Fruit fly (Drosophila melanogaster): Measurements from ENCODE around the gene Sras.
A peak's percentile ranks its signal among the peaks of the same experiment; 100 is the strongest.

Sras gene

dm6 chr3L:5611732-5612250 lies 48.2 kb downstream of the Sras start (continued):
- no peak for TF ChIP-seq Dif (GFP tag; optimal IDR thresholded peaks at IDR 0.05; ENCODE audit: partially characterized antibody)
- TF ChIP-seq GATAd (GFP tag; optimal IDR thresholded peaks at IDR 0.05): peak; percentile 21
- TF ChIP-seq dsf (GFP tag; optimal IDR thresholded peaks at IDR 0.05; ENCODE audit: borderline replicate concordance): peak; percentile 18
- TF ChIP-seq h (GFP tag; optimal IDR thresholded peaks at IDR 0.05): peak; percentile 91
- TF ChIP-seq jim (GFP tag; optimal IDR thresholded peaks at IDR 0.05): no peak
- TF ChIP-seq foxo (GFP tag; optimal IDR thresholded peaks at IDR 0.05): peak in 1 of 2 experiments; percentile 88
- TF ChIP-seq Mio (GFP tag; optimal IDR thresholded peaks at IDR 0.05): no peak
- TF ChIP-seq Hr83 (GFP tag; optimal IDR thresholded peaks at IDR 0.05; ENCODE audit: poor library complexity, severe bottlenecking): no peak
- TF ChIP-seq dl (GFP tag; optimal IDR thresholded peaks at IDR 0.05; ENCODE audit: insufficient read depth in 1 of 2, partially characterized antibody in 2 of 2): peak in 1 of 2 experiments; percentile 27
- TF ChIP-seq lola (GFP tag; optimal IDR thresholded peaks at IDR 0.05): no peak
- peak; percentile 91 for TF ChIP-seq OdsH (GFP tag; optimal IDR thresholded peaks at IDR 0.05)
- peak; percentile 82 for TF ChIP-seq dmrt93B (GFP tag; optimal IDR thresholded peaks at IDR 0.05)

Measured in whole organism, wandering third instar larva.